Fruit fly (Drosophila melanogaster) whole organism, prepupa: ENCODE data around the gene Bet3.

Experiments used
- Blimp-1 ChIP-seq: fragments of 200-800 bp; sonication (Bioruptor generic); optimal IDR thresholded peaks from 3 replicates; lab custom pipeline; 2017; ENCODE audit warnings: missing biosample characterization, missing genetic modification characterization, mild to moderate bottlenecking, moderate library complexity, missing genetic modification reagents
- CG10669 ChIP-seq: fragments of 200-800 bp; sonication (Bioruptor generic); optimal IDR thresholded peaks from 3 replicates; lab custom pipeline; 2018; ENCODE audit warnings: missing biosample characterization, mild to moderate bottlenecking, missing genetic modification characterization, moderate library complexity
- CG11294 ChIP-seq: fragments of 200-800 bp; sonication (Bioruptor generic); IDR thresholded peaks from 2 replicates; pipeline ENCODE4 v1.3.6; 2022; ENCODE audit warnings: missing biosample characterization, missing genetic modification characterization
- CG11902 ChIP-seq: fragments of 200-800 bp; sonication (Bioruptor generic); optimal IDR thresholded peaks from 3 replicates; lab custom pipeline; 2016; ENCODE audit warnings: missing biosample characterization, missing genetic modification characterization
- CG15336 ChIP-seq: fragments of 200-800 bp; sonication (Bioruptor generic); IDR thresholded peaks from 2 replicates; pipeline ENCODE4 v1.3.6; 2022; ENCODE audit warnings: missing biosample characterization, missing genetic modification characterization
- CG1621 ChIP-seq: fragments of 200-800 bp; sonication (Bioruptor generic); optimal IDR thresholded peaks from 3 replicates; lab custom pipeline; 2018; ENCODE audit warnings: missing biosample characterization, mild to moderate bottlenecking, missing genetic modification characterization
- CG16779 ChIP-seq: fragments of 200-800 bp; sonication (Bioruptor generic); optimal IDR thresholded peaks from 3 replicates; lab custom pipeline; 2017; ENCODE audit warnings: missing biosample characterization, mild to moderate bottlenecking, missing genetic modification characterization
- CG31627 ChIP-seq: fragments of 200-800 bp; sonication (Bioruptor generic); optimal IDR thresholded peaks from 3 replicates; lab custom pipeline; 2016; ENCODE audit warnings: missing biosample characterization, missing genetic modification characterization
- CG32006 ChIP-seq: fragments of 200-800 bp; sonication (Bioruptor generic); optimal IDR thresholded peaks from 3 replicates; lab custom pipeline; 2017; ENCODE audit warnings: missing biosample characterization, mild to moderate bottlenecking, missing genetic modification characterization
- CG3919 ChIP-seq: fragments of 200-800 bp; sonication (Bioruptor generic); optimal IDR thresholded peaks from 3 replicates; lab custom pipeline; 2016; ENCODE audit warnings: missing biosample characterization, missing genetic modification characterization
- CG4318 ChIP-seq: fragments of 200-800 bp; sonication (Bioruptor generic); optimal IDR thresholded peaks from 3 replicates; lab custom pipeline; 2017; ENCODE audit warnings: missing biosample characterization, mild to moderate bottlenecking, missing genetic modification characterization
- CG6163 ChIP-seq: fragments of 200-800 bp; sonication (Bioruptor generic); IDR thresholded peaks from 3 replicates; pipeline ENCODE4 v1.3.6; 2022; ENCODE audit warnings: missing biosample characterization, missing genetic modification characterization
- CG6276 ChIP-seq: fragments of 200-800 bp; sonication (Bioruptor generic); optimal IDR thresholded peaks from 2 replicates; lab custom pipeline; 2017; ENCODE audit warnings: missing biosample characterization, mild to moderate bottlenecking, missing genetic modification characterization
- CG6792 ChIP-seq: fragments of 200-800 bp; sonication (Bioruptor generic); optimal IDR thresholded peaks from 3 replicates; lab custom pipeline; 2016; ENCODE audit warnings: missing biosample characterization, missing genetic modification characterization
- CG6808 ChIP-seq: fragments of 200-800 bp; sonication (Bioruptor generic); optimal IDR thresholded peaks from 3 replicates; lab custom pipeline; 2017; ENCODE audit warnings: missing biosample characterization, missing genetic modification characterization, mild to moderate bottlenecking, moderate library complexity, missing genetic modification reagents
- CG6854 ChIP-seq: fragments of 200-800 bp; sonication (Bioruptor generic); optimal IDR thresholded peaks from 2 replicates; lab custom pipeline; 2017; ENCODE audit warnings: missing biosample characterization, mild to moderate bottlenecking, missing genetic modification characterization
- CG7368 ChIP-seq: fragments of 200-800 bp; sonication (Bioruptor generic); optimal IDR thresholded peaks from 3 replicates; lab custom pipeline; 2016; ENCODE audit warnings: missing biosample characterization, missing genetic modification characterization
- CG8119 ChIP-seq: fragments of 200-800 bp; sonication (Bioruptor generic); IDR thresholded peaks from 3 replicates; pipeline ENCODE4 v1.3.6; 2022; ENCODE audit warnings: missing biosample characterization, missing genetic modification characterization
- CG8319 ChIP-seq: fragments of 200-800 bp; sonication (Bioruptor generic); optimal IDR thresholded peaks from 3 replicates; lab custom pipeline; 2016; ENCODE audit warnings: missing biosample characterization, missing genetic modification characterization
- CG8632 ChIP-seq: fragments of 200-800 bp; sonication (Bioruptor generic); optimal IDR thresholded peaks from 3 replicates; lab custom pipeline; 2016; ENCODE audit warnings: missing biosample characterization, missing genetic modification characterization
- CG9139 ChIP-seq: fragments of 200-800 bp; sonication (Bioruptor generic); optimal IDR thresholded peaks from 3 replicates; lab custom pipeline; 2017; ENCODE audit warnings: missing biosample characterization, mild to moderate bottlenecking, missing genetic modification characterization
- Eip75B ChIP-seq: fragments of 200-800 bp; sonication (Bioruptor generic); optimal IDR thresholded peaks from 3 replicates; lab custom pipeline; 2016; ENCODE audit warnings: missing biosample characterization, missing genetic modification characterization
- Eip78C ChIP-seq: fragments of 200-800 bp; sonication (Bioruptor generic); peaks from one replicate; lab custom pipeline; 2016; ENCODE audit warnings: missing biosample characterization, missing genetic modification characterization
- Eip93F ChIP-seq: fragments of 200-800 bp; sonication (Bioruptor generic); optimal IDR thresholded peaks from 2 replicates; lab custom pipeline; 2016; ENCODE audit warnings: missing biosample characterization, mild to moderate bottlenecking, missing genetic modification characterization
- Gug ChIP-seq: fragments of 200-800 bp; sonication (Bioruptor generic); IDR thresholded peaks from 2 replicates; pipeline ENCODE4 v1.3.6; 2022; ENCODE audit warnings: missing biosample characterization, missing genetic modification characterization
- Hr38 ChIP-seq: sonication (Bioruptor generic); optimal IDR thresholded peaks from 2 replicates; lab custom pipeline; 2016; ENCODE audit warnings: missing biosample characterization, missing genetic modification characterization
- Hr39 ChIP-seq: fragments of 200-800 bp; sonication (Bioruptor generic); optimal IDR thresholded peaks from 2 replicates; lab custom pipeline; 2016; ENCODE audit warnings: missing biosample characterization, missing genetic modification characterization
- Hr4 ChIP-seq: fragments of 200-800 bp; sonication (Bioruptor generic); optimal IDR thresholded peaks from 3 replicates; lab custom pipeline; 2016; ENCODE audit warnings: missing biosample characterization, missing genetic modification characterization
- Met ChIP-seq: fragments of 200-800 bp; sonication (Bioruptor generic); optimal IDR thresholded peaks from 3 replicates; lab custom pipeline; 2016; ENCODE audit warnings: missing biosample characterization, missing genetic modification characterization
- OdsH ChIP-seq: fragments of 200-800 bp; sonication (Bioruptor generic); optimal IDR thresholded peaks from 3 replicates; lab custom pipeline; 2016; ENCODE audit warnings: missing biosample characterization, missing genetic modification characterization
- Sox102F ChIP-seq: fragments of 200-800 bp; sonication (Bioruptor generic); optimal IDR thresholded peaks from 2 replicates; lab custom pipeline; 2016; ENCODE audit warnings: missing biosample characterization, mild to moderate bottlenecking, missing genetic modification characterization
- Sox14 ChIP-seq: fragments of 200-800 bp; sonication (Bioruptor generic); optimal IDR thresholded peaks from 3 replicates; lab custom pipeline; 2016; ENCODE audit warnings: missing biosample characterization, missing genetic modification characterization
- Sox15 ChIP-seq: fragments of 200-800 bp; sonication (Bioruptor generic); optimal IDR thresholded peaks from 3 replicates; lab custom pipeline; 2016; ENCODE audit warnings: missing biosample characterization, missing genetic modification characterization
- achi ChIP-seq: fragments of 200-800 bp; sonication (Bioruptor generic); optimal IDR thresholded peaks from 3 replicates; lab custom pipeline; 2016; ENCODE audit warnings: missing biosample characterization, missing genetic modification characterization
- acj6 ChIP-seq: fragments of 200-800 bp; sonication (Bioruptor generic); optimal IDR thresholded peaks from 3 replicates; lab custom pipeline; 2016; ENCODE audit warnings: missing biosample characterization, missing genetic modification characterization
- cyc ChIP-seq: fragments of 200-800 bp; sonication (Bioruptor generic); optimal IDR thresholded peaks from 3 replicates; lab custom pipeline; 2016; ENCODE audit warnings: missing biosample characterization, missing genetic modification characterization
- dsx ChIP-seq: fragments of 200-800 bp; optimal IDR thresholded peaks from 3 replicates; lab custom pipeline; 2019; ENCODE audit warnings: missing biosample characterization, mild to moderate bottlenecking, missing genetic modification characterization, moderate library complexity; ENCODE audit not compliant: poor library complexity, severe bottlenecking
- eg ChIP-seq: fragments of 200-800 bp; sonication (Bioruptor generic); IDR thresholded peaks from 3 replicates; pipeline ENCODE4 v1.3.6; 2022; ENCODE audit warnings: missing biosample characterization, missing genetic modification characterization
- esn ChIP-seq: fragments of 200-800 bp; sonication (Bioruptor generic); optimal IDR thresholded peaks from 2 replicates; lab custom pipeline; 2016; ENCODE audit warnings: missing biosample characterization, mild to moderate bottlenecking, missing genetic modification characterization, moderate library complexity
- fd85E ChIP-seq: fragments of 200-800 bp; sonication (Bioruptor generic); optimal IDR thresholded peaks from 3 replicates; lab custom pipeline; 2016; ENCODE audit warnings: missing biosample characterization, missing genetic modification characterization
- fkh ChIP-seq: fragments of 200-800 bp; sonication (Bioruptor generic); optimal IDR thresholded peaks from 3 replicates; lab custom pipeline; 2017; ENCODE audit warnings: missing biosample characterization, mild to moderate bottlenecking, missing genetic modification characterization, moderate library complexity
- lz ChIP-seq: fragments of 200-800 bp; sonication (Bioruptor generic); optimal IDR thresholded peaks from 3 replicates; lab custom pipeline; 2016; ENCODE audit warnings: missing biosample characterization, missing genetic modification characterization
- net ChIP-seq: fragments of 200-800 bp; sonication (Bioruptor generic); optimal IDR thresholded peaks from 3 replicates; lab custom pipeline; 2016; ENCODE audit warnings: missing biosample characterization, missing genetic modification characterization
- pdm3 ChIP-seq: fragments of 200-800 bp; sonication (Bioruptor generic); optimal IDR thresholded peaks from 3 replicates; lab custom pipeline; 2016; ENCODE audit warnings: missing biosample characterization, missing genetic modification characterization
- ss ChIP-seq, 2 experiments: fragments of 200-800 bp; sonication (Bioruptor generic); optimal IDR thresholded peaks; 2 replicates in 1 of 2; 3 replicates in 1 of 2; lab custom pipeline; 2017 to 2018; ENCODE audit warnings: mild to moderate bottlenecking in 2 of 2, missing biosample characterization in 2 of 2, missing genetic modification characterization in 2 of 2, moderate library complexity in 1 of 2
- svp ChIP-seq: fragments of 200-800 bp; sonication (Bioruptor generic); peaks from one replicate; lab custom pipeline; 2016; ENCODE audit warnings: missing biosample characterization, missing genetic modification characterization
- topi ChIP-seq: fragments of 200-800 bp; sonication (Bioruptor generic); optimal IDR thresholded peaks from 3 replicates; lab custom pipeline; 2016; ENCODE audit warnings: missing biosample characterization, missing genetic modification characterization
- vri ChIP-seq: fragments of 200-800 bp; sonication (Bioruptor generic); optimal IDR thresholded peaks from 3 replicates; lab custom pipeline; 2016; ENCODE audit warnings: missing biosample characterization, mild to moderate bottlenecking, missing genetic modification characterization

The Bet3 gene

DNA sequence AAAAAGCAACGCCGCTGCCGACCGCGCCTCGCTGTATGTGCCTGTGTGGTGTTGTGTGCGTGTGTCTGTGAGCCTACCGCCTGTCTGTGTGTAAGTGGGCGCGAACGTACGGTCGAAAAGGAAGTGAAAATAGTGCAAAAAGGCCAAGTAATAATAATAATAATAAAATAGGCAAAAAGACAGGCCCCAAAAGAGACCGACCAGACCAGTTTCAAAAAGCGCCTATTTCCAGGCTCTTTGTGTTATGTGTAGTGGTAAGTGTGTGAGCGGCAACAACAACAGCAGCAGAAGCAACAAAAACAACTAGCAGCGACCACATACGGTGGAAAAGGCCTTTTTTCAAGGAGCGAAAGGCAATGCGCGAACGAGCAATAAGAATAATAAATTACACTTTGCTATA is 20.7 kb upstream of the Bet3 start (continued):
- TF ChIP-seq CG31627 = no peak
- no peak for TF ChIP-seq Eip93F (GFP tag; lab: Kevin White, UChicago)
- TF ChIP-seq vri = no peak
- no peak for TF ChIP-seq CG7368
- TF ChIP-seq CG1621 (tag; lab: Kevin White, UChicago) = peak; percentile 66
- TF ChIP-seq CG6808 (GFP tag; lab: Kevin White, UChicago) = peak; percentile 78
- TF ChIP-seq cyc (GFP tag; lab: Kevin White, UChicago) = no peak
- peak; percentile 53 for TF ChIP-seq dsx (GFP tag; lab: Kevin White, UChicago)
- peak; percentile 66; the same call in 2 of the 3 replicates for TF ChIP-seq CG6163 (GFP tag; lab: Robert Waterston, UW)
- no peak for TF ChIP-seq Eip78C
- peak; percentile 44; the same call in 2 of the 3 replicates for TF ChIP-seq CG8119 (GFP tag; lab: Robert Waterston, UW)
- TF ChIP-seq Sox15 (GFP tag; lab: Kevin White, UChicago) = no peak
- TF ChIP-seq CG16779 = peak; percentile 27

DNA sequence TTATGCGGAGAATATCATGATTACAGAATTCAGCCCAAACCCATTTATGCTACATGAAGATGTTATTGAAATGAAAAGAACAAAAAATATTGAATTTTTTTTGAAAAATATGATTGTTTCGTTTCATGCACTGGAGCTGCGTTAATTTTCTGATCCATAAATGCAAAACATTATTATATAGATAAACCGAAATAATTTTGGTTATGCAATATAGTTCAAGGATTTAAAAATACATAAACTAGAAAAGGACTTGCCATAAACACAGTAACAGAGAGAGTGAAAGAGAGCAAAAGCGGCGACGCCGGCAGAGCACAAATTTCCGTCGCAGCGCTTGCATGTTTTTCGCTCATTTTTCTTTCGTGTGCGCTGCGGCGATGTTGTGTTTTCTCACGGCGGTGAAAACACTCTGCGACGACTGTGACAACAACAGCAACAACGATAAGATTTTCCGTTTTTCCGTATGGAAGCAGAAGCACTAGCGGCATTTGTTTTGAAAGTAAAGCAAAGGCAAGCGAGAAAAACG is 20.2 kb upstream of the Bet3 start:
- TF ChIP-seq ss (GFP tag; optimal IDR thresholded peaks at IDR 0.05; lab: Kevin White, UChicago) = peak; percentile 66 to 84
- peak; percentile 73 for TF ChIP-seq CG1621 (tag; lab: Kevin White, UChicago)
- TF ChIP-seq Sox102F = peak; percentile 89
- TF ChIP-seq esn (GFP tag; lab: Kevin White, UChicago) = peak; percentile 93
- TF ChIP-seq fkh (GFP tag; lab: Kevin White, UChicago) = peak; percentile 29
- TF ChIP-seq svp (GFP tag; lab: Kevin White, UChicago) = peak; percentile 95
- TF ChIP-seq CG8319 (GFP tag; lab: Kevin White, UChicago) = peak; percentile 52
- peak; percentile 90 for TF ChIP-seq Met (GFP tag; lab: Kevin White, UChicago)
- TF ChIP-seq Eip75B (GFP tag; lab: Kevin White, UChicago) = peak; percentile 91
- TF ChIP-seq Eip93F (GFP tag; lab: Kevin White, UChicago) = peak; percentile 76
- TF ChIP-seq CG6854 = peak; percentile 85
- TF ChIP-seq Eip78C = peak; percentile 99
- peak; percentile 87 for TF ChIP-seq Gug (GFP tag; lab: Robert Waterston, UW)
- TF ChIP-seq Blimp-1 (GFP tag; lab: Kevin White, UChicago) = peak; percentile 80
- TF ChIP-seq CG31627 = peak; percentile 77
- TF ChIP-seq CG8119 (GFP tag; lab: Robert Waterston, UW) = peak; percentile 96
- TF ChIP-seq CG4318 = peak; percentile 88
- TF ChIP-seq cyc (GFP tag; lab: Kevin White, UChicago) = peak; percentile 80
- peak; percentile 80 for TF ChIP-seq CG7368
- TF ChIP-seq CG6163 (GFP tag; lab: Robert Waterston, UW) = peak; percentile 87
- peak; percentile 56 for TF ChIP-seq Sox15 (GFP tag; lab: Kevin White, UChicago)
- TF ChIP-seq Hr39 (GFP tag; lab: Kevin White, UChicago) = peak; percentile 64
- peak; percentile 91 for TF ChIP-seq pdm3 (GFP tag; lab: Kevin White, UChicago)
- TF ChIP-seq Sox14 (GFP tag; lab: Kevin White, UChicago) = peak; percentile 86
- TF ChIP-seq topi (GFP tag; lab: Kevin White, UChicago) = peak; percentile 89
- peak; percentile 59 for TF ChIP-seq CG11902
- peak; percentile 90 for TF ChIP-seq CG10669 (GFP tag; lab: Kevin White, UChicago)
- TF ChIP-seq CG6808 (GFP tag; lab: Kevin White, UChicago) = peak; percentile 83
- peak; percentile 78 for TF ChIP-seq CG11294 (GFP tag; lab: Robert Waterston, UW)
- TF ChIP-seq lz (GFP tag; lab: Kevin White, UChicago) = peak; percentile 90
- TF ChIP-seq Hr38 (GFP tag; lab: Kevin White, UChicago) = no peak
- TF ChIP-seq CG8632 (GFP tag; lab: Kevin White, UChicago) = peak; percentile 83
- TF ChIP-seq Hr4 (GFP tag; lab: Kevin White, UChicago) = peak; percentile 96
- peak; percentile 90 for TF ChIP-seq achi (GFP tag; lab: Kevin White, UChicago)
- TF ChIP-seq CG9139 = peak; percentile 71
- peak; percentile 91 for TF ChIP-seq net (GFP tag; lab: Kevin White, UChicago)
- peak; percentile 95 for TF ChIP-seq CG15336 (GFP tag; lab: Robert Waterston, UW)
- TF ChIP-seq CG6276 (GFP tag; lab: Kevin White, UChicago) = peak; percentile 97
- TF ChIP-seq CG6792 = peak; percentile 86
- TF ChIP-seq eg (GFP tag; lab: Robert Waterston, UW) = peak; percentile 90
- TF ChIP-seq CG3919 (GFP tag; lab: Kevin White, UChicago) = peak; percentile 89
- peak; percentile 83 for TF ChIP-seq fd85E (GFP tag; lab: Kevin White, UChicago)
- peak; percentile 87 for TF ChIP-seq acj6 (GFP tag; lab: Kevin White, UChicago)
- peak; percentile 96 for TF ChIP-seq CG32006
- peak; percentile 91 for TF ChIP-seq OdsH
